Worm (Caenorhabditis elegans): ENCODE results near the gene R07E5.6.

- TF ChIP-seq pqm-1 (tag; optimal IDR thresholded peaks at IDR 0.05) = no peak
- TF ChIP-seq sox-4 (tag; optimal IDR thresholded peaks at IDR 0.05) = no peak
- TF ChIP-seq Y22D7AL.16 (tag; optimal IDR thresholded peaks at IDR 0.05) = no peak
- no peak for TF ChIP-seq K09A11.1 (tag; optimal IDR thresholded peaks at IDR 0.05; ENCODE audit: insufficient read depth)
- TF ChIP-seq fax-1 (tag; optimal IDR thresholded peaks at IDR 0.05) = no peak
- TF ChIP-seq tbx-2 (tag; optimal IDR thresholded peaks at IDR 0.05) = no peak
- TF ChIP-seq sox-2 (GFP tag; IDR thresholded peaks at IDR 0.05) = no peak
- no peak for TF ChIP-seq nfya-1 (tag; optimal IDR thresholded peaks at IDR 0.05)
Measured at ce11 chrIII:4391938-4392337, 6.6 kb upstream of the R07E5.6 start.
